Fruit fly (Drosophila melanogaster) whole organism, adult: ENCODE results near the gene Prosbeta7.

ENCODE experiments used
- CG11617 ChIP-seq: fragments of 200-800 bp; sonication (Bioruptor generic); optimal IDR thresholded peaks from 2 replicates; lab custom pipeline; 2017; ENCODE audit warnings: mild to moderate bottlenecking, missing biosample characterization, missing genetic modification reagents, missing genetic modification characterization
- CG12768 ChIP-seq: fragments of 200-800 bp; sonication (Bioruptor generic); optimal IDR thresholded peaks from 2 replicates; lab custom pipeline; 2017; ENCODE audit warnings: missing biosample characterization, missing genetic modification characterization, mild to moderate bottlenecking, moderate library complexity, missing genetic modification reagents
- CG1620 ChIP-seq: fragments of 200-800 bp; sonication (Bioruptor generic); optimal IDR thresholded peaks from 2 replicates; lab custom pipeline; 2016; ENCODE audit warnings: missing biosample characterization, missing genetic modification characterization
- CG5204 ChIP-seq: fragments of 200-800 bp; sonication (Bioruptor generic); optimal IDR thresholded peaks from 2 replicates; lab custom pipeline; 2016; ENCODE audit warnings: missing biosample characterization, missing genetic modification characterization
- CG7045 ChIP-seq: fragments of 200-800 bp; sonication (Bioruptor generic); optimal IDR thresholded peaks from 2 replicates; lab custom pipeline; 2017; ENCODE audit warnings: missing biosample characterization, mild to moderate bottlenecking, missing genetic modification characterization
- Crg-1 ChIP-seq: fragments of 200-800 bp; sonication (Bioruptor generic); optimal IDR thresholded peaks from 2 replicates; lab custom pipeline; 2016; ENCODE audit warnings: missing biosample characterization, missing genetic modification characterization
- Hr96 ChIP-seq: fragments of 200-800 bp; sonication (Bioruptor generic); optimal IDR thresholded peaks from 2 replicates; lab custom pipeline; 2016; ENCODE audit warnings: missing biosample characterization, missing genetic modification characterization
- pad ChIP-seq: fragments of 200-800 bp; sonication (Bioruptor generic); optimal IDR thresholded peaks from 3 replicates; lab custom pipeline; 2017; ENCODE audit warnings: missing biosample characterization, missing genetic modification characterization, mild to moderate bottlenecking, moderate library complexity, missing genetic modification reagents
- toe ChIP-seq: fragments of 200-800 bp; sonication (Bioruptor generic); optimal IDR thresholded peaks from 2 replicates; lab custom pipeline; 2016; ENCODE audit warnings: missing biosample characterization, missing genetic modification characterization

DNA sequence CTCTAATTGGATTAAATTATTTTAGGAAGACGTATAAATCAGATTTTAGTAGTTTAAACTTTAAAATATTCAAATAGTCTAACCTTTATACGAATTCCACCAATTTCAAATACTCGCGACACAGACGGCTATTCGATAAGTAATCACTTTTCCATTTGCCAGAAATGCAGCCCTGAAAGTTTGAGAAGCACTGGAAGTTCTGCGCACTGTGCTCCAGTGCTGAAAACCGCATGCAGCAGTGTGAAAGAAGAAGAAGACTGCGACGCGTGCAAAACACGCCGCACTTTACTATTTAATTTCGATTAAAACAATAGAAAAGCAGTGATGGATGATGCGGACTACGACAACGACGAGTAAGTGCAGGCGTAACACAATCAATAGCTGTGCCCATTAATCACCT, 13.4 kb upstream of the Prosbeta7 start, which contains the start of gene Polr2F:
- TF ChIP-seq CG5204 (GFP tag; lab: Kevin White, UChicago) (peak; percentile 83), CG7045 (GFP tag; lab: Kevin White, UChicago) (peak; percentile 69), toe (GFP tag; lab: Kevin White, UChicago) (peak; percentile 85), Crg-1 (GFP tag; lab: Kevin White, UChicago) (peak; percentile 91), CG12768 (GFP tag; lab: Kevin White, UChicago) (peak; percentile 81), CG11617 (GFP tag; lab: Kevin White, UChicago) (peak; percentile 66), pad (GFP tag; lab: Kevin White, UChicago) (peak; percentile 80), CG1620 (GFP tag; lab: Kevin White, UChicago) (peak; percentile 93), Hr96 (GFP tag; lab: Kevin White, UChicago) (peak; percentile 81)
